Fruit fly (Drosophila melanogaster): Measurements from ENCODE around the gene fz.

DNA sequence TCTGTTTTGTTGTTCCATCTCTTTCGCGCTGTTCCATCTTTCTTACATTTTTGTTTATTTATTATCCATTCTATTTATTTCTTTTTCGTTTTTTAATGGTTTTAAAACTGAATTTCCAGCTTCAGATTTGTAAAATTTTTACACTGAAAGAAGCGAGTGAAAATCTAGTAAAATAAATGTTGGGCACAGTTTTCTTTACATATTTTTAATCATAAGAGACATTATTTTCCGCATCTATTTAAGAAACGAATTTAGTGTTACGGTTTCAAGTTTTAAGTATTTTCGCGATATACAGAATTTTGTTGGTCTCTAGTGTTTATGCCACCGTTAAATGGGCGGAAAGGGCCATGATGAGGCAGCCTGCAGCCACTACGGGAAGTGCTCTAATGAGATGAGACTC is 13.7 kb downstream of the fz start:
- TF ChIP-seq CG34406 (GFP tag; optimal IDR thresholded peaks at IDR 0.05) (no peak), Lpt (GFP tag; optimal IDR thresholded peaks at IDR 0.05) (no peak), CG6854 (GFP tag; optimal IDR thresholded peaks at IDR 0.05) (no peak), CG10669 (GFP tag; optimal IDR thresholded peaks at IDR 0.05) (no peak), Sox15 (GFP tag; optimal IDR thresholded peaks at IDR 0.05) (no peak), achi (GFP tag; optimal IDR thresholded peaks at IDR 0.05) (no peak)

Measured in whole organism, prepupa.